Fruit fly (Drosophila melanogaster): Measurements from ENCODE around the gene Tango4.

DNA sequence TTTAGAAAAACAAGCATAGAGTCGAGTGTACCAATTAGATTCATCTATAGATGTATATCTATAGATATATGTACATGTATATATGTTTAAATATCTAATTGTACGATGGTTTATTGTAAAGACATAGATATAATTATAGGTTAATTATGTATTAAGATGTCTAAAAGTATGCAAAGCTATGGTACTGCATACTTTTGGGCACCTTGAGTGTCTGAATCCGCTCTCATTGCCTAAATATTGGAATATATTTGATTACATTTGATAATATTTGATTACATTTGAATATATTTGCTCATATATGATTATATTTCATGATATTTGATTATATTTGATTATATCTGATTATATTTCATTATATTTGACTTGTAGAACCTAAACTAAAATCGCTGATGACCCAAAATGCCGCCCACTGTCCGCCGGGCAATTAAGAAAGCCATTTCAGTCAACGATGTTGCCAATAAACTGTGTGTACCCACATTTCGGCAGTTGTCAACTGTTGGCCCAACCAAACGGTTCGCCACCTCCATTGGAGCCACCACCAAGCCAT, 11.3 kb downstream of the Tango4 start, which contains the start of gene Cyp318a1:
- TF ChIP-seq cad (GFP tag; optimal IDR thresholded peaks at IDR 0.05) (no peak), pzg (GFP tag; optimal IDR thresholded peaks at IDR 0.05) (no peak), Hmr (GFP tag; optimal IDR thresholded peaks at IDR 0.05) (no peak), stwl (tag; optimal IDR thresholded peaks at IDR 0.05) (no peak), unpg (GFP tag; optimal IDR thresholded peaks at IDR 0.05) (no peak), cwo (GFP tag; optimal IDR thresholded peaks at IDR 0.05) (no peak), ac (GFP tag; optimal IDR thresholded peaks at IDR 0.05) (no peak)

All from whole organism, embryonic.